Worm (Caenorhabditis elegans) whole organism, young adult: ENCODE results near the gene spe-43.

ENCODE experiments used
- F23B12.7 ChIP-seq: sonication (generic microtip); optimal IDR thresholded peaks from 2 replicates; lab custom pipeline; 2017; ENCODE audit warnings: missing genetic modification characterization, mild to moderate bottlenecking, missing compliant biosample characterization, antibody characterized with exemption, moderate library complexity; ENCODE audit not compliant: insufficient read depth
- T26A5.8 ChIP-seq: sonication (generic microtip); optimal IDR thresholded peaks from 2 replicates; lab custom pipeline; 2016; ENCODE audit warnings: missing genetic modification characterization, missing compliant biosample characterization
- let-607 ChIP-seq, 2 experiments: fragments of 200-800 bp in 1 of 2; sonication (Bioruptor generic) in 1 of 2; sonication (generic microtip) in 1 of 2; optimal IDR thresholded peaks; 2 replicates each; lab custom pipeline; 2016 to 2018; ENCODE audit warnings: mild to moderate bottlenecking in 2 of 2, missing compliant biosample characterization in 2 of 2, missing genetic modification characterization in 2 of 2, moderate library complexity in 2 of 2, missing genotype in 1 of 2
- sea-2 ChIP-seq: fragments of 200-800 bp; sonication (Bioruptor generic); IDR thresholded peaks from 2 replicates; pipeline ENCODE4 v1.3.6; 2022; ENCODE audit warnings: missing genetic modification characterization, missing compliant biosample characterization
- snpc-4 ChIP-seq, 5 experiments: fragments of 150-350 bp in 1 of 5; sonication (generic microtip) in 4 of 5; optimal IDR thresholded peaks; 2 replicates each; lab custom pipeline; 2014 to 2018; ENCODE audit warnings: missing genetic modification characterization in 5 of 5, missing biosample characterization in 3 of 5, antibody characterized with exemption in 2 of 5, mild to moderate bottlenecking in 2 of 5, missing compliant biosample characterization in 2 of 5, missing genotype in 2 of 5, moderate library complexity in 2 of 5, missing genetic modification reagents in 1 of 5
- ztf-25 ChIP-seq: fragments of 200-800 bp; sonication (Bioruptor generic); IDR thresholded peaks from 2 replicates; pipeline ENCODE4 v1.3.6; 2022; ENCODE audit warnings: missing genetic modification reagents, missing genetic modification characterization, missing compliant biosample characterization

- no peak for TF ChIP-seq ztf-25 (GFP tag; lab: Robert Waterston, UW)
- TF ChIP-seq F23B12.7 (tag; lab: Kevin White, UChicago) = no peak
- TF ChIP-seq sea-2 (GFP tag; lab: Robert Waterston, UW) = no peak
- no peak for TF ChIP-seq T26A5.8 (tag; lab: Kevin White, UChicago)
- no peak for TF ChIP-seq let-607 (tag; optimal IDR thresholded peaks at IDR 0.05; lab: Kevin White, UChicago)
- TF ChIP-seq snpc-4 (GFP tag; optimal IDR thresholded peaks at IDR 0.05; lab: Kevin White, UChicago) = no peak
- TF ChIP-seq snpc-4 (tag; optimal IDR thresholded peaks at IDR 0.05; lab: Kevin White, UChicago) = no peak
Measured at ce11 chrIV:13127720-13128119, 14.4 kb downstream of the spe-43 start.
